Fruit fly (Drosophila melanogaster): ENCODE results near the gene eff.
A peak's percentile ranks its signal among the peaks of the same experiment; 100 is the strongest.

The eff gene

dm6 chr3R:14749077-14749798 lies 8.1 kb upstream of the eff start (continued):
- TF ChIP-seq CG10431 (GFP tag; optimal IDR thresholded peaks at IDR 0.05) (peak; percentile 37), ssp (GFP tag; IDR thresholded peaks at IDR 0.05) (no peak), pan (optimal IDR thresholded peaks at IDR 0.05) (no peak), pan (GFP tag; optimal IDR thresholded peaks at IDR 0.05 in 1 of 2, IDR thresholded peaks at IDR 0.05 in 1 of 2) (peak in 1 of 2 experiments; percentile 46), br (optimal IDR thresholded peaks at IDR 0.05) (no peak), sim (GFP tag; IDR thresholded peaks at IDR 0.05) (peak; percentile 53; the same call in 1 of the 2 replicates), vnd (GFP tag; IDR thresholded peaks at IDR 0.05; ENCODE audit: partially characterized antibody) (no peak), CG7839 (tag; optimal IDR thresholded peaks at IDR 0.05) (peak; percentile 66), twi (tag; optimal IDR thresholded peaks at IDR 0.05) (peak; percentile 65), CG17568 (GFP tag; optimal IDR thresholded peaks at IDR 0.05) (peak; percentile 94), CG42726 (GFP tag; IDR thresholded peaks at IDR 0.05; ENCODE audit: partially characterized antibody) (peak; percentile 70; the same call in 1 of the 2 replicates), chif (GFP tag; optimal IDR thresholded peaks at IDR 0.05) (peak in 1 of 2 experiments; percentile 32), Dref (GFP tag; IDR thresholded peaks at IDR 0.05) (no peak), cwo (GFP tag; optimal IDR thresholded peaks at IDR 0.05) (peak; percentile 91), Med (GFP tag) (peak; percentile 95), Poxn (GFP tag; IDR thresholded peaks at IDR 0.05) (no peak), oc (tag; optimal IDR thresholded peaks at IDR 0.05) (peak; percentile 65), Dek (tag; optimal IDR thresholded peaks at IDR 0.05) (peak; percentile 54), Hand (GFP tag; optimal IDR thresholded peaks at IDR 0.05) (peak; percentile 31), CG11504 (tag; optimal IDR thresholded peaks at IDR 0.05) (peak; percentile 69), Ptx1 (GFP tag; IDR thresholded peaks at IDR 0.05) (no peak), Meics (GFP tag; optimal IDR thresholded peaks at IDR 0.05) (peak; percentile 83), CG18764 (GFP tag; optimal IDR thresholded peaks at IDR 0.05) (peak; percentile 50), Atf3 (GFP tag; optimal IDR thresholded peaks at IDR 0.05) (peak; percentile 1), bcd (GFP tag; optimal IDR thresholded peaks at IDR 0.05) (peak; percentile 54), hbn (GFP tag; IDR thresholded peaks at IDR 0.05; ENCODE audit: partially characterized antibody) (no peak; the same call in 1 of the 2 replicates), CG2202 (tag; optimal IDR thresholded peaks at IDR 0.05) (peak; percentile 84), CG9215 (GFP tag; IDR thresholded peaks at IDR 0.05) (no peak), BtbVII (GFP tag; optimal IDR thresholded peaks at IDR 0.05) (peak; percentile 79), toy (GFP tag; IDR thresholded peaks at IDR 0.05) (no peak), run (tag; optimal IDR thresholded peaks at IDR 0.05) (peak; percentile 74), cg (GFP tag; optimal IDR thresholded peaks at IDR 0.05) (peak; percentile 48), unc-4 (GFP tag; IDR thresholded peaks at IDR 0.05; ENCODE audit: partially characterized antibody) (no peak; the same call in 1 of the 2 replicates), CG7271 (tag; optimal IDR thresholded peaks at IDR 0.05) (peak; percentile 12), sima (GFP tag; optimal IDR thresholded peaks at IDR 0.05) (peak; percentile 45), CG34422 (GFP tag; IDR thresholded peaks at IDR 0.05) (peak; percentile 61; the same call in 1 of the 3 replicates), fd96Cb (tag; optimal IDR thresholded peaks at IDR 0.05) (peak; percentile 14), CG3995 (GFP tag; optimal IDR thresholded peaks at IDR 0.05) (no peak), CG4730 (GFP tag; IDR thresholded peaks at IDR 0.05) (no peak), ken (GFP tag; IDR thresholded peaks at IDR 0.05) (peak; percentile 32; the same call in 1 of the 3 replicates), Dad (GFP tag; optimal IDR thresholded peaks at IDR 0.05) (peak; percentile 34), CG10654 (GFP tag; optimal IDR thresholded peaks at IDR 0.05) (peak; percentile 6), kni (GFP tag; optimal IDR thresholded peaks at IDR 0.05) (peak; percentile 87), Bteb2 (GFP tag; optimal IDR thresholded peaks at IDR 0.05) (peak; percentile 55), en (GFP tag; optimal IDR thresholded peaks at IDR 0.05) (peak; percentile 59), Rfx (GFP tag; IDR thresholded peaks at IDR 0.05) (peak; percentile 67; the same call in 1 of the 2 replicates), CG12071 (GFP tag; optimal IDR thresholded peaks at IDR 0.05) (peak; percentile 90), disco-r (GFP tag; optimal IDR thresholded peaks at IDR 0.05) (peak; percentile 9), CG1647 (GFP tag; optimal IDR thresholded peaks at IDR 0.05) (peak; percentile 19)

Data from whole organism, embryonic.